Worm (Caenorhabditis elegans) whole organism, late embryonic: Measurements from ENCODE around the gene atg-18.

Experiments used
- C08G9.2 ChIP-seq: sonication (generic microtip); optimal IDR thresholded peaks from 2 replicates; lab custom pipeline; 2016; ENCODE audit warnings: mild to moderate bottlenecking, missing genetic modification characterization, moderate library complexity, missing compliant biosample characterization
- C38D4.7 ChIP-seq: fragments of 200-800 bp; sonication (Bioruptor generic); optimal IDR thresholded peaks from 2 replicates; lab custom pipeline; 2018; ENCODE audit warnings: mild to moderate bottlenecking, missing genetic modification characterization, moderate library complexity, missing compliant biosample characterization
- F13H6.1 ChIP-seq: sonication (generic microtip); optimal IDR thresholded peaks from 2 replicates; lab custom pipeline; 2016; ENCODE audit warnings: missing genetic modification characterization, missing compliant biosample characterization
- K02D7.2 ChIP-seq: sonication (generic microtip); optimal IDR thresholded peaks from 2 replicates; lab custom pipeline; 2017; ENCODE audit warnings: mild to moderate bottlenecking, missing genetic modification characterization, missing compliant biosample characterization
- K09A11.1 ChIP-seq: sonication (generic microtip); optimal IDR thresholded peaks from 2 replicates; lab custom pipeline; 2017; ENCODE audit warnings: antibody characterized with exemption, mild to moderate bottlenecking, missing genetic modification characterization, missing compliant biosample characterization; ENCODE audit not compliant: insufficient read depth
- T23F11.4 ChIP-seq: fragments of 200-800 bp; sonication (Bioruptor generic); optimal IDR thresholded peaks from 2 replicates; lab custom pipeline; 2018; ENCODE audit warnings: mild to moderate bottlenecking, missing genetic modification characterization, missing compliant biosample characterization
- Y22D7AL.16 ChIP-seq: sonication (generic microtip); optimal IDR thresholded peaks from 2 replicates; lab custom pipeline; 2016; ENCODE audit warnings: missing genetic modification characterization, missing compliant biosample characterization
- ahr-1 ChIP-seq: sonication (generic microtip); optimal IDR thresholded peaks from 2 replicates; lab custom pipeline; 2016; ENCODE audit warnings: missing genetic modification characterization, missing compliant biosample characterization
- ama-1 ChIP-seq: fragments of 150-350 bp; optimal IDR thresholded peaks from 2 replicates; lab custom pipeline; 2014
- ceh-14 ChIP-seq: sonication (generic microtip); optimal IDR thresholded peaks from 2 replicates; lab custom pipeline; 2016; ENCODE audit warnings: missing genotype, missing genetic modification characterization, missing compliant biosample characterization
- ceh-18 ChIP-seq: sonication (generic microtip); optimal IDR thresholded peaks from 2 replicates; lab custom pipeline; 2016; ENCODE audit warnings: missing genetic modification characterization, missing compliant biosample characterization
- ceh-19 ChIP-seq: fragments of 200-800 bp; sonication (Bioruptor generic); optimal IDR thresholded peaks from 2 replicates; lab custom pipeline; 2018; ENCODE audit warnings: mild to moderate bottlenecking, missing genetic modification characterization, missing compliant biosample characterization
- ceh-2 ChIP-seq: sonication (generic microtip); optimal IDR thresholded peaks from 2 replicates; lab custom pipeline; 2016; ENCODE audit warnings: missing genotype, missing genetic modification characterization, missing compliant biosample characterization
- ceh-24 ChIP-seq: sonication (generic microtip); optimal IDR thresholded peaks from 2 replicates; lab custom pipeline; 2016; ENCODE audit warnings: mild to moderate bottlenecking, missing genetic modification characterization, missing compliant biosample characterization
- ceh-30 ChIP-seq: fragments of 150-350 bp; optimal IDR thresholded peaks from 2 replicates; lab custom pipeline; 2014; ENCODE audit warnings: missing biosample characterization, missing genetic modification characterization
- ceh-45 ChIP-seq: fragments of 200-800 bp; sonication (Bioruptor generic); IDR thresholded peaks from 2 replicates; pipeline ENCODE4 v1.3.6; 2022; ENCODE audit warnings: missing genetic modification reagents, missing genetic modification characterization, missing compliant biosample characterization
- ceh-6 ChIP-seq: fragments of 200-800 bp; sonication (Bioruptor generic); optimal IDR thresholded peaks from 2 replicates; lab custom pipeline; 2018; ENCODE audit warnings: mild to moderate bottlenecking, missing genetic modification characterization, missing compliant biosample characterization
- ceh-9 ChIP-seq: sonication (generic microtip); optimal IDR thresholded peaks from 2 replicates; lab custom pipeline; 2016; ENCODE audit warnings: mild to moderate bottlenecking, missing genetic modification characterization, inconsistent platforms, missing compliant biosample characterization
- che-1 ChIP-seq: sonication (generic microtip); optimal IDR thresholded peaks from 2 replicates; lab custom pipeline; 2016; ENCODE audit warnings: mild to moderate bottlenecking, missing genetic modification characterization, missing compliant biosample characterization
- elt-2 ChIP-seq: sonication (generic microtip); optimal IDR thresholded peaks from 2 replicates; lab custom pipeline; 2016; ENCODE audit warnings: missing genetic modification reagents, missing genetic modification characterization, missing compliant biosample characterization
- elt-4 ChIP-seq: sonication (generic microtip); optimal IDR thresholded peaks from 2 replicates; lab custom pipeline; 2016; ENCODE audit warnings: missing genetic modification characterization, missing compliant biosample characterization
- fax-1 ChIP-seq: sonication (generic microtip); optimal IDR thresholded peaks from 2 replicates; lab custom pipeline; 2016; ENCODE audit warnings: missing genotype, missing genetic modification characterization, missing compliant biosample characterization
- fkh-6 ChIP-seq: sonication (generic microtip); optimal IDR thresholded peaks from 2 replicates; lab custom pipeline; 2016; ENCODE audit warnings: missing genetic modification characterization, missing compliant biosample characterization
- gmeb-2 ChIP-seq: sonication (generic microtip); optimal IDR thresholded peaks from 2 replicates; lab custom pipeline; 2016; ENCODE audit warnings: missing genetic modification characterization, inconsistent platforms, missing compliant biosample characterization
- hlh-13 ChIP-seq: fragments of 200-800 bp; sonication (Bioruptor generic); optimal IDR thresholded peaks from 2 replicates; lab custom pipeline; 2018; ENCODE audit warnings: mild to moderate bottlenecking, missing genetic modification characterization, missing compliant biosample characterization
- hlh-30 ChIP-seq: sonication (generic microtip); optimal IDR thresholded peaks from 2 replicates; lab custom pipeline; 2017; ENCODE audit warnings: antibody characterized with exemption, missing genetic modification characterization, missing compliant biosample characterization; ENCODE audit not compliant: insufficient read depth
- hlh-6 ChIP-seq: sonication (generic microtip); optimal IDR thresholded peaks from 2 replicates; lab custom pipeline; 2016; ENCODE audit warnings: missing genotype, missing genetic modification characterization, missing compliant biosample characterization
- hlh-8 ChIP-seq: sonication (generic microtip); optimal IDR thresholded peaks from 2 replicates; lab custom pipeline; 2016; ENCODE audit warnings: missing genotype, missing genetic modification characterization, missing compliant biosample characterization
- lim-6 ChIP-seq: sonication (generic microtip); optimal IDR thresholded peaks from 2 replicates; lab custom pipeline; 2016; ENCODE audit warnings: missing genetic modification characterization, missing compliant biosample characterization
- lin-11 ChIP-seq: fragments of 200-800 bp; sonication (Bioruptor generic); optimal IDR thresholded peaks from 2 replicates; lab custom pipeline; 2018; ENCODE audit warnings: mild to moderate bottlenecking, missing genetic modification characterization, missing compliant biosample characterization
- madf-2 ChIP-seq: sonication (generic microtip); optimal IDR thresholded peaks from 2 replicates; lab custom pipeline; 2017; ENCODE audit warnings: missing genetic modification characterization, missing compliant biosample characterization
- nfya-1 ChIP-seq: sonication (generic microtip); optimal IDR thresholded peaks from 2 replicates; lab custom pipeline; 2017; ENCODE audit warnings: missing genetic modification characterization, mild to moderate bottlenecking, missing compliant biosample characterization, antibody characterized with exemption, moderate library complexity
- odd-2 ChIP-seq: sonication (generic microtip); optimal IDR thresholded peaks from 2 replicates; lab custom pipeline; 2017; ENCODE audit warnings: antibody characterized with exemption, mild to moderate bottlenecking, missing genetic modification characterization, missing compliant biosample characterization
- pag-3 ChIP-seq: sonication (generic microtip); optimal IDR thresholded peaks from 2 replicates; lab custom pipeline; 2016; ENCODE audit warnings: missing compliant biosample characterization, missing genetic modification characterization, borderline replicate concordance
- pha-4 ChIP-seq: fragments of 150-350 bp; optimal IDR thresholded peaks from 2 replicates; lab custom pipeline; 2018; ENCODE audit warnings: missing biosample characterization, missing genetic modification reagents, missing genetic modification characterization
- pqm-1 ChIP-seq: sonication (generic microtip); optimal IDR thresholded peaks from 2 replicates; lab custom pipeline; 2016; ENCODE audit warnings: missing genetic modification characterization, missing compliant biosample characterization
- pros-1 ChIP-seq: fragments of 150-350 bp; optimal IDR thresholded peaks from 2 replicates; lab custom pipeline; 2014; ENCODE audit warnings: missing biosample characterization, missing genetic modification reagents, missing genetic modification characterization
- syd-9 ChIP-seq: sonication (generic microtip); optimal IDR thresholded peaks from 2 replicates; lab custom pipeline; 2016; ENCODE audit warnings: mild to moderate bottlenecking, missing genetic modification characterization, moderate library complexity, missing compliant biosample characterization
- tbx-2 ChIP-seq: sonication (generic microtip); optimal IDR thresholded peaks from 2 replicates; lab custom pipeline; 2016; ENCODE audit warnings: missing genetic modification characterization, missing compliant biosample characterization
- tbx-7 ChIP-seq: sonication (generic microtip); optimal IDR thresholded peaks from 2 replicates; lab custom pipeline; 2016; ENCODE audit warnings: missing genotype, missing genetic modification characterization, missing compliant biosample characterization
- unc-42 ChIP-seq: sonication (generic microtip); optimal IDR thresholded peaks from 2 replicates; lab custom pipeline; 2016; ENCODE audit warnings: missing genotype, missing genetic modification characterization, missing compliant biosample characterization
- unc-55 ChIP-seq: sonication (generic microtip); optimal IDR thresholded peaks from 2 replicates; lab custom pipeline; 2017; ENCODE audit warnings: missing biosample characterization, missing genetic modification reagents, missing genetic modification characterization
- zip-5 ChIP-seq: sonication (generic microtip); optimal IDR thresholded peaks from 2 replicates; lab custom pipeline; 2016; ENCODE audit warnings: missing genetic modification characterization, missing compliant biosample characterization
- ztf-16 ChIP-seq: sonication (generic microtip); optimal IDR thresholded peaks from 2 replicates; lab custom pipeline; 2017; ENCODE audit warnings: missing genetic modification characterization, missing compliant biosample characterization

The atg-18 gene

DNA sequence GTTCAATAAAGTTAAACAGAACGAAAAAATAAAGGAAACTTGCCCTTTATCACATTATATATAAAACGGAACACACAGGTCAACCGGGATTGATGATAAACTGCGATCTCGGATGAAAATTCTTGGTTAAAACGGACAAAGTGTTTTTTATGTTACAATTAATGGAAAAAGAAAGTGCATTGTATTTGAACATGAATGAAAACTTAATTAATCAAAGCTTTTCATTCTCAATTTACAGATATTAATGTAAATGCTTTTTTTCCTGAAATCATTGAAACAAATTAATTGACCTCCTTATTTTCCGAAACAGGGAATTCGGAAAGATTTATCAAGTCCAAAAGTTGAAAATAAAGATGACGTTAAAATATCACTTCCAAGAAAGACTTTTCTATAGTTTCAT, 29.7 kb downstream of the atg-18 start, which contains the start of gene F41E6.8:
Gene F41E6.8 (minus strand): TSS at position 101 of the 400 bp plus-strand sequence.
- TF ChIP-seq ceh-14 (no peak), nfya-1 (tag; lab: Kevin White, UChicago) (no peak), pag-3 (no peak), lin-11 (no peak), ceh-2 (tag; lab: Kevin White, UChicago) (no peak), C38D4.7 (GFP tag; lab: Kevin White, UChicago) (no peak), odd-2 (no peak), syd-9 (tag; lab: Kevin White, UChicago) (no peak), ama-1 (lab: Kevin White, UChicago) (no peak), lim-6 (tag; lab: Kevin White, UChicago) (no peak), pqm-1 (tag; lab: Kevin White, UChicago) (no peak), ceh-18 (tag; lab: Kevin White, UChicago) (no peak), C08G9.2 (tag; lab: Kevin White, UChicago) (no peak), elt-2 (no peak), unc-42 (tag; lab: Kevin White, UChicago) (no peak), unc-55 (GFP tag; lab: Kevin White, UChicago) (no peak), ahr-1 (tag; lab: Kevin White, UChicago) (no peak), elt-4 (tag; lab: Kevin White, UChicago) (no peak), pha-4 (tag; lab: Kevin White, UChicago) (no peak)

DNA sequence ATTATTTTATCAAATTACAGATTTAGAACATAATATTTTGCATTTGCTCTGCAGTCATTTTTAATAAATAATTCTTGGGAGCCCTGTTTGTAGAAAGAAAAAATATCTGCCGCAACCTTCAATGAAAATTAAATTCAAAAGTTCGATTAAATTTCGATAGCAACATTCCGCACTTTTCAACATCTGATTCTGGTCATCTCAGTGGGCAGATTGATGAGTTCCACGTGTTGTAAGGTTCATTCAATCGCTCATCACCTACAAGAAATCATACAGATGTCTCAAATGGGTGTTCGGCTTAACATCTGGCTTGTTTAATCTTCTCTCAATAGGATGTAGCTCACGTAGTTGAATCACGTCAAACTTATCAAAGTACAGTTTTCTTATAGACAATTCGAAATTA, 31.2 kb downstream of the atg-18 start:
- TF ChIP-seq hlh-8, result peak; percentile 15
- no peak for TF ChIP-seq pag-3
- no peak for TF ChIP-seq ceh-18 (tag; lab: Kevin White, UChicago)
- TF ChIP-seq, all 69 proteins: peak for 1

DNA sequence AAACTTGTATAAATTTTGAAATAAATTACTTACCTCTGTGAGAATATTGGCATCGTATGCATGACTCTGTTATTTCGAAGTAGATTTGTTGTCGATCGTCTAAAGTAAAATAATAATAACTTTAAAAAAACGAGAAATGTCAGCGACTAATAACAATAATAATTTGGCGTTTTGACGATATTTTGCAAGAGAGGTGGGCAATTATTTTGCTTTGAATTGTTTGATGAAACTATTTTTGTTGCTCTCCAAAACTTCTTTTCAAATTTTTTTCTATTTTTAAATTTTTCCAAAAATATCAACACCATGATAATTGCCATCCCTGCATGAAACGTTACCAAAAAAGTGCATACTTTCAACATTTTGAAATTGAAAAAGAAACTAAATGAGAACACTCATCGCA, 31.9 kb downstream of the atg-18 start, which contains the start of gene F41E6.7:
Gene F41E6.7 (minus strand): TSS at position 101 of the 400 bp plus-strand sequence.
- TF ChIP-seq hlh-13 (GFP tag; lab: Kevin White, UChicago) (no peak), ceh-19 (GFP tag; lab: Kevin White, UChicago) (no peak), tbx-7 (no peak), F13H6.1 (tag; lab: Kevin White, UChicago) (no peak), nfya-1 (tag; lab: Kevin White, UChicago) (no peak), K02D7.2 (tag; lab: Kevin White, UChicago) (no peak), K09A11.1 (tag; lab: Kevin White, UChicago) (no peak), ceh-18 (tag; lab: Kevin White, UChicago) (no peak), ceh-6 (GFP tag; lab: Kevin White, UChicago) (no peak), tbx-2 (tag; lab: Kevin White, UChicago) (no peak), zip-5 (tag; lab: Kevin White, UChicago) (no peak), madf-2 (no peak), ceh-45 (GFP tag; lab: Robert Waterston, UW) (no peak), hlh-8 (no peak), ceh-30 (no peak), hlh-30 (tag; lab: Kevin White, UChicago) (no peak)

DNA sequence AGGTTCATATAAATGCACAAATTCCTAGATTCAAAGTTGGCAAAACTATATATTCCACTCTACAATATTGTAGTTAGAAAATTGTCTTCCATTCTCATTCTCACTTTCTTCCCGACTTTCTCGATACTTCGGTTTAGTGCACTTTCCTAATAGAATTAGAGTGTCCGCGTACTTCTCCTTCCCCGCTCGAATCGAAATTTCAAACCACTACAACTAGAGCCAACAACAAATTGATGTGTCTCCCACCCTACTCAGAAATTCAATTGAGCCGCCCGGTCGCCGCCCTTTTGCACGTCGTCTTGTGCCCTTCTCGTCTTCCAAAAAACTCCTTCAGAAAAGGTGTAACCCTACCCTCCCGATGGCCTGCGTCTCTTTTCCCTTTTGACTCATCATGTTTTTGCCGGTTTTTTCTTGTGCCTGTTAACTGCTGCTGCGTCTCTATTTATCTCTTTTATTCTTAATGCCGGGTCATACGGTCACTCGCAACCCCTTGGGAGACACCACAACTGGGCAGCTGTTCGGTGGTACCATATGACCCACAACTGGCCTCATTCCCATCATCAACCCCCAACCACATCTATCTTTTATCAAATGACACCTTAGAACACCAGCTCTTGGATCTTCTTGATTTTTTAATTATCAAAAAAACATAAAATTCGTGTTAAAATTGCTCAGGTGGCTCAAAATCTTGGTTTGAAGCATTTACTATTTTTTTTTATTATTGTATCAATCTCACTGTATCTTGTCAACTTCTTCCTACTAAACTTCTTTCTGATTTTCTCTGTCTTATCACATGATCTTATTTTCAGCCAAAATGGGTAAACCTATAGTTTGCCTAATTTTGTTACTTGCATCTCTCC, 36.8 kb downstream of the atg-18 start, which contains the start of gene tag-196:
Gene tag-196 (plus strand): TSS at position 810 of the 860 bp plus-strand sequence.
- 0 out of 2 replicates have a peak, but pooled peaks have one; percentile 47 for TF ChIP-seq ceh-45 (GFP tag; lab: Robert Waterston, UW)
- TF ChIP-seq fax-1, result no peak
- no peak for TF ChIP-seq madf-2
- TF ChIP-seq unc-55 (GFP tag; lab: Kevin White, UChicago), result no peak
- TF ChIP-seq ceh-30, result no peak
- TF ChIP-seq lin-11, result no peak
- TF ChIP-seq nfya-1 (tag; lab: Kevin White, UChicago), result no peak
- no peak for TF ChIP-seq pros-1 (tag; lab: Kevin White, UChicago)
- peak; percentile 37 for TF ChIP-seq tbx-2 (tag; lab: Kevin White, UChicago)
- TF ChIP-seq hlh-30 (tag; lab: Kevin White, UChicago), result peak; percentile 29
- no peak for TF ChIP-seq gmeb-2
- TF ChIP-seq fkh-6, result no peak
- TF ChIP-seq C38D4.7 (GFP tag; lab: Kevin White, UChicago), result no peak
- TF ChIP-seq ztf-16 (tag; lab: Kevin White, UChicago), result no peak
- no peak for TF ChIP-seq ceh-24 (tag; lab: Kevin White, UChicago)
- no peak for TF ChIP-seq Y22D7AL.16
- TF ChIP-seq zip-5 (tag; lab: Kevin White, UChicago), result no peak
- TF ChIP-seq che-1 (tag; lab: Kevin White, UChicago), result no peak
- TF ChIP-seq T23F11.4 (GFP tag; lab: Kevin White, UChicago), result no peak
- no peak for TF ChIP-seq hlh-6 (tag; lab: Kevin White, UChicago)
- no peak for TF ChIP-seq ceh-9 (tag; lab: Kevin White, UChicago)
